Worm (Caenorhabditis elegans): ENCODE results near the gene F09F7.5.
A peak's percentile ranks its signal among the peaks of the same experiment; 100 is the strongest.

The F09F7.5 gene

ce11 chrIII:5564325-5564724, 17.5 kb downstream of the F09F7.5 start:
- no peak for TF ChIP-seq ceh-48 (tag; optimal IDR thresholded peaks at IDR 0.05)
- no peak for TF ChIP-seq mec-3 (tag; optimal IDR thresholded peaks at IDR 0.05; ENCODE audit: borderline replicate concordance)
- no peak for TF ChIP-seq pha-4 (tag; optimal IDR thresholded peaks at IDR 0.05)
- TF ChIP-seq lim-6 (tag; optimal IDR thresholded peaks at IDR 0.05): no peak
- TF ChIP-seq elt-4 (tag; optimal IDR thresholded peaks at IDR 0.05): no peak
- TF ChIP-seq lin-11 (tag; optimal IDR thresholded peaks at IDR 0.05): no peak
- no peak for TF ChIP-seq syd-9 (tag; optimal IDR thresholded peaks at IDR 0.05)
- no peak for TF ChIP-seq nfya-1 (tag; optimal IDR thresholded peaks at IDR 0.05)
- no peak for TF ChIP-seq ceh-6 (GFP tag; optimal IDR thresholded peaks at IDR 0.05)
- TF ChIP-seq sdc-2 (tag; optimal IDR thresholded peaks at IDR 0.05): no peak
- TF ChIP-seq F13H6.1 (tag; optimal IDR thresholded peaks at IDR 0.05): no peak
- TF ChIP-seq pqm-1 (tag; optimal IDR thresholded peaks at IDR 0.05): no peak
- TF ChIP-seq pha-2 (tag; optimal IDR thresholded peaks at IDR 0.05): no peak
- TF ChIP-seq npax-4 (tag; optimal IDR thresholded peaks at IDR 0.05): no peak
- TF ChIP-seq K09A11.1 (tag; optimal IDR thresholded peaks at IDR 0.05; ENCODE audit: insufficient read depth): no peak

ce11 chrIII:5564799-5565198, 18.0 kb downstream of the F09F7.5 start, which contains the start of gene mlc-3:
mlc-3 (plus strand) TSS chrIII:5565025.
- peak; percentile 47 for TF ChIP-seq pat-9 (tag; optimal IDR thresholded peaks at IDR 0.05)
- TF ChIP-seq ceh-19 (GFP tag; optimal IDR thresholded peaks at IDR 0.05): no peak
- TF ChIP-seq ceh-31 (tag; optimal IDR thresholded peaks at IDR 0.05): peak; percentile 45
- TF ChIP-seq fkh-6 (tag; optimal IDR thresholded peaks at IDR 0.05): no peak
- TF ChIP-seq eyg-1 (tag; optimal IDR thresholded peaks at IDR 0.05): peak; percentile 14
- peak; percentile 58 for TF ChIP-seq ceh-34 (tag; optimal IDR thresholded peaks at IDR 0.05)
- TF ChIP-seq ref-2 (tag; optimal IDR thresholded peaks at IDR 0.05): peak; percentile 32
- no peak for TF ChIP-seq madf-2 (tag; optimal IDR thresholded peaks at IDR 0.05)
- TF ChIP-seq Y22D7AL.16 (tag; optimal IDR thresholded peaks at IDR 0.05): no peak
- TF ChIP-seq ets-4 (tag; optimal IDR thresholded peaks at IDR 0.05): peak; percentile 68
- peak; percentile 73 for TF ChIP-seq ceh-18 (tag; optimal IDR thresholded peaks at IDR 0.05)
- peak; percentile 32 for TF ChIP-seq tbx-2 (tag; optimal IDR thresholded peaks at IDR 0.05)
- no peak for TF ChIP-seq rnt-1 (tag; optimal IDR thresholded peaks at IDR 0.05)
- peak; percentile 34 for TF ChIP-seq ceh-14 (tag; optimal IDR thresholded peaks at IDR 0.05)
- peak; percentile 13 for TF ChIP-seq nfya-1 (tag; optimal IDR thresholded peaks at IDR 0.05)

DNA sequence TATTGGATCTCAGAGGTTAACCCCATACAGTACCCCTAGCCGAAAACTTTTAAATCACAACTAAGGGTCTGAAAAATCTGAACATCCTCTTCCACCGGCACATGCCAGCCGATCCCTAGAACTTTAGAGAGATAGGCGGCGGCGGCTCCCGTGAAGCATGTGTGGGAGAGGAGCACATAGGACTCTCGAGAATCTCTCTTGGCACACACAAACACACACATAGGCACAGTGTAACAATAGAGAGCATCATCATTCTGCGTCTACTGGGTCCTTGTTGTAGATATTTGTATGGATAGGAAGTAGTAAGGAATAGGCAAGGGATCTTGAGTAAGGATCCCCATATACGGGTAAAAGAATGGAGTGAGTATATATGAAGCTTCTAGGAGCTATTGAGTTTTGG, 18.9 kb downstream of the F09F7.5 start:
- peak; percentile 8 for TF ChIP-seq unc-55 (GFP tag; optimal IDR thresholded peaks at IDR 0.05)
- no peak for TF ChIP-seq ceh-31 (tag; optimal IDR thresholded peaks at IDR 0.05)
- TF ChIP-seq ref-2 (tag; optimal IDR thresholded peaks at IDR 0.05): no peak
- TF ChIP-seq nfya-1 (tag; optimal IDR thresholded peaks at IDR 0.05): no peak
- TF ChIP-seq hlh-15 (tag; optimal IDR thresholded peaks at IDR 0.05): no peak

DNA sequence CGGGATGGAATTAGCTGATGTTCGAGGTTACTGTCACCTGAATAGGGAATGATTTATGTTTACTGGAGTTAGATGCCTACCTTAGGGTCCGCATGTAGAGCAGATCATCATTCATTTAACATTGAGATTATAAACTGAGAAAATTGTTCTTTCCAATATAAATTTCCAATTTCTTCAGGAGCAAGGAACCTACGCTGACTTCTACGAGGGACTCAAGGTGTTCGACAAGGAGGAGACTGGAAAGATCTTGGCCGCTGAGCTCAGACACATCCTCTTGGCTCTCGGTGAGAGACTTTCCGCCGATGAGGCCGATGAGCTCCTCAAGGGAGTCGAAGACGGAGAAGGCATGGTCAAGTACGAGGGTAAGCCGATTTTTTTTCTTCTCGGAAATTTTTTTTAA, 19.7 kb downstream of the F09F7.5 start:
- TF ChIP-seq C38D4.7 (GFP tag; optimal IDR thresholded peaks at IDR 0.05) (no peak), pag-3 (tag; optimal IDR thresholded peaks at IDR 0.05; ENCODE audit: borderline replicate concordance) (no peak), nhr-232 (tag; optimal IDR thresholded peaks at IDR 0.05) (no peak), ref-2 (tag; optimal IDR thresholded peaks at IDR 0.05) (no peak), Y22D7AL.16 (tag; optimal IDR thresholded peaks at IDR 0.05) (no peak), K09A11.1 (tag; optimal IDR thresholded peaks at IDR 0.05; ENCODE audit: insufficient read depth) (no peak), fkh-10 (GFP tag; optimal IDR thresholded peaks at IDR 0.05) (no peak), ceh-34 (tag; optimal IDR thresholded peaks at IDR 0.05) (no peak), unc-3 (GFP tag; conservative IDR thresholded peaks at IDR 0.05) (no peak), unc-3 (tag; optimal IDR thresholded peaks at IDR 0.05) (no peak), pqm-1 (tag; optimal IDR thresholded peaks at IDR 0.05) (no peak), ztf-16 (tag; optimal IDR thresholded peaks at IDR 0.05) (no peak), tbx-2 (tag; optimal IDR thresholded peaks at IDR 0.05) (no peak), T23F11.4 (GFP tag; optimal IDR thresholded peaks at IDR 0.05) (no peak), pat-9 (tag; optimal IDR thresholded peaks at IDR 0.05) (no peak), pha-4 (tag; optimal IDR thresholded peaks at IDR 0.05) (no peak), madf-2 (tag; optimal IDR thresholded peaks at IDR 0.05) (no peak), ceh-24 (tag; optimal IDR thresholded peaks at IDR 0.05) (no peak), unc-86 (tag; optimal IDR thresholded peaks at IDR 0.05) (no peak)

Data from whole organism, late embryonic.